Worm (Caenorhabditis elegans) whole organism, L4 larva: ENCODE results near the gene glb-27.

ENCODE experiments used
- F26F4.8 ChIP-seq: fragments of 200-800 bp; sonication (Bioruptor generic); conservative IDR thresholded peaks from 2 replicates; pipeline ENCODE4 v1.3.6; 2022; ENCODE audit warnings: missing genetic modification characterization, missing compliant biosample characterization
- F37D6.2 ChIP-seq: sonication (generic microtip); optimal IDR thresholded peaks from 2 replicates; lab custom pipeline; 2016; ENCODE audit warnings: mild to moderate bottlenecking, missing genetic modification characterization, missing compliant biosample characterization
- F49E8.2 ChIP-seq: sonication (generic microtip); optimal IDR thresholded peaks from 2 replicates; lab custom pipeline; 2016; ENCODE audit warnings: missing compliant biosample characterization, mild to moderate bottlenecking, missing genetic modification characterization, borderline replicate concordance
- T20F7.1 ChIP-seq: fragments of 200-800 bp; sonication (Bioruptor generic); optimal IDR thresholded peaks from 2 replicates; lab custom pipeline; 2018; ENCODE audit warnings: mild to moderate bottlenecking, missing genetic modification characterization, missing compliant biosample characterization
- Y105C5A.15 ChIP-seq: fragments of 200-800 bp; sonication (Bioruptor generic); IDR thresholded peaks from 2 replicates; pipeline ENCODE4 v1.3.6; 2022; ENCODE audit warnings: missing genetic modification characterization, missing compliant biosample characterization
- Y48G9A.11 ChIP-seq: fragments of 200-800 bp; sonication (Bioruptor generic); IDR thresholded peaks from 2 replicates; pipeline ENCODE4 v1.3.6; 2022; ENCODE audit warnings: missing genetic modification reagents, missing genetic modification characterization, missing compliant biosample characterization
- Y5F2A.4 ChIP-seq: fragments of 200-800 bp; sonication (Bioruptor generic); optimal IDR thresholded peaks from 2 replicates; lab custom pipeline; 2018; ENCODE audit warnings: mild to moderate bottlenecking, missing genetic modification characterization, missing compliant biosample characterization
- Y75B8A.6 ChIP-seq: fragments of 200-800 bp; sonication (Bioruptor generic); IDR thresholded peaks from 2 replicates; pipeline ENCODE4 v1.3.6; 2022; ENCODE audit warnings: missing genetic modification reagents, missing genetic modification characterization, missing compliant biosample characterization
- ama-1 ChIP-seq: fragments of 150-350 bp; optimal IDR thresholded peaks from 2 replicates; lab custom pipeline; 2014; ENCODE audit warnings: inconsistent platforms, mixed read lengths
- attf-4 ChIP-seq: sonication (generic microtip); optimal IDR thresholded peaks from 3 replicates; lab custom pipeline; 2017; ENCODE audit warnings: missing biosample characterization, missing genetic modification characterization
- ceh-32 ChIP-seq: sonication (generic microtip); optimal IDR thresholded peaks from 2 replicates; lab custom pipeline; 2016; ENCODE audit warnings: mild to moderate bottlenecking, missing genetic modification characterization, missing compliant biosample characterization; ENCODE audit not compliant: poor library complexity
- ceh-44 ChIP-seq: fragments of 200-800 bp; sonication (Bioruptor generic); IDR thresholded peaks from 2 replicates; pipeline ENCODE4 v1.3.6; 2022; ENCODE audit warnings: missing genetic modification reagents, missing genetic modification characterization, missing compliant biosample characterization
- ctbp-1 ChIP-seq: fragments of 200-800 bp; sonication (Bioruptor generic); IDR thresholded peaks from 2 replicates; pipeline ENCODE4 v1.3.6; 2022; ENCODE audit warnings: missing genetic modification reagents, missing genetic modification characterization, missing compliant biosample characterization
- daf-19 ChIP-seq: fragments of 200-800 bp; sonication (Bioruptor generic); conservative IDR thresholded peaks from 2 replicates; pipeline ENCODE4 v1.3.6; 2022; ENCODE audit warnings: missing genetic modification characterization, missing compliant biosample characterization
- dmd-6 ChIP-seq: fragments of 200-800 bp; sonication (Bioruptor generic); IDR thresholded peaks from 2 replicates; pipeline ENCODE4 v1.3.6; 2022; ENCODE audit warnings: missing genetic modification reagents, missing genetic modification characterization, missing compliant biosample characterization
- dmd-8 ChIP-seq: fragments of 200-800 bp; sonication (Bioruptor generic); IDR thresholded peaks from 2 replicates; pipeline ENCODE4 v1.3.6; 2022; ENCODE audit warnings: missing genetic modification characterization, missing compliant biosample characterization
- dpl-1 ChIP-seq: fragments of 150-350 bp; optimal IDR thresholded peaks from 2 replicates; lab custom pipeline; 2014; ENCODE audit warnings: missing biosample characterization, missing genetic modification reagents, missing genetic modification characterization
- dve-1 ChIP-seq: sonication (generic microtip); optimal IDR thresholded peaks from 2 replicates; lab custom pipeline; 2017; ENCODE audit warnings: antibody characterized with exemption, mild to moderate bottlenecking, missing genetic modification characterization, missing compliant biosample characterization; ENCODE audit not compliant: insufficient read depth
- egl-27 ChIP-seq: sonication (generic microtip); optimal IDR thresholded peaks from 3 replicates; lab custom pipeline; 2017; ENCODE audit warnings: missing biosample characterization, missing genetic modification reagents, missing genetic modification characterization
- fkh-10 ChIP-seq: fragments of 150-350 bp; optimal IDR thresholded peaks from 2 replicates; lab custom pipeline; 2014; ENCODE audit warnings: missing biosample characterization, missing genetic modification reagents, missing genetic modification characterization
- hif-1 ChIP-seq, 2 experiments: sonication (generic microtip); optimal IDR thresholded peaks; 2 replicates each; lab custom pipeline; 2016 to 2017; ENCODE audit warnings: missing compliant biosample characterization in 2 of 2, missing genetic modification characterization in 2 of 2, missing genetic modification reagents in 2 of 2, missing genotype in 2 of 2, mild to moderate bottlenecking in 1 of 2
- lim-7 ChIP-seq: fragments of 200-800 bp; sonication (Bioruptor generic); IDR thresholded peaks from 2 replicates; pipeline ENCODE4 v1.3.6; 2022; ENCODE audit warnings: missing genetic modification characterization, missing compliant biosample characterization
- lin-1 ChIP-seq: fragments of 200-800 bp; sonication (Bioruptor generic); IDR thresholded peaks from 2 replicates; pipeline ENCODE4 v1.3.6; 2022; ENCODE audit warnings: missing genetic modification reagents, missing genetic modification characterization, missing compliant biosample characterization
- lin-38 ChIP-seq: fragments of 200-800 bp; sonication (Bioruptor generic); IDR thresholded peaks from 2 replicates; pipeline ENCODE4 v1.3.6; 2022; ENCODE audit warnings: missing genetic modification reagents, missing genetic modification characterization, missing compliant biosample characterization
- lin-39 ChIP-seq: fragments of 150-350 bp; optimal IDR thresholded peaks from 2 replicates; lab custom pipeline; 2014; ENCODE audit warnings: missing biosample characterization, missing genetic modification reagents, missing genetic modification characterization
- madf-5 ChIP-seq, 2 experiments: fragments of 200-800 bp; sonication (Bioruptor generic); IDR thresholded peaks; 2 replicates each; pipeline ENCODE4 v1.3.6; 2022; ENCODE audit warnings: missing compliant biosample characterization in 2 of 2, missing genetic modification characterization in 2 of 2
- mdt-29 ChIP-seq: fragments of 200-800 bp; sonication (Bioruptor generic); IDR thresholded peaks from 2 replicates; pipeline ENCODE4 v1.3.6; 2022; ENCODE audit warnings: missing genetic modification reagents, missing genetic modification characterization, missing compliant biosample characterization
- mes-2 ChIP-seq: sonication (generic microtip); optimal IDR thresholded peaks from 2 replicates; lab custom pipeline; 2016; ENCODE audit warnings: missing genotype, mild to moderate bottlenecking, missing genetic modification characterization, missing compliant biosample characterization; ENCODE audit not compliant: poor library complexity, severe bottlenecking
- mxl-3 ChIP-seq: fragments of 200-800 bp; sonication (Bioruptor generic); optimal IDR thresholded peaks from 2 replicates; lab custom pipeline; 2018; ENCODE audit warnings: mild to moderate bottlenecking, missing genetic modification characterization, missing compliant biosample characterization
- nhr-10 ChIP-seq: fragments of 150-350 bp; optimal IDR thresholded peaks from 2 replicates; lab custom pipeline; 2014; ENCODE audit warnings: missing biosample characterization, missing genetic modification characterization
- nhr-237 ChIP-seq: sonication (generic microtip); optimal IDR thresholded peaks from 2 replicates; lab custom pipeline; 2017; ENCODE audit warnings: missing biosample characterization, missing genetic modification characterization
- nhr-25 ChIP-seq: sonication (generic microtip); optimal IDR thresholded peaks from 2 replicates; lab custom pipeline; 2017; ENCODE audit warnings: missing genetic modification characterization, mild to moderate bottlenecking, missing compliant biosample characterization, antibody characterized with exemption, moderate library complexity, borderline replicate concordance; ENCODE audit not compliant: insufficient read depth
- nhr-48 ChIP-seq: sonication (generic microtip); optimal IDR thresholded peaks from 2 replicates; lab custom pipeline; 2016; ENCODE audit warnings: mild to moderate bottlenecking, missing genetic modification characterization, missing compliant biosample characterization
- pha-4 ChIP-seq, 2 experiments: fragments of 150-350 bp in 1 of 2; fragments of 200-800 bp in 1 of 2; sonication (Bioruptor generic) in 1 of 2; IDR thresholded peaks in 1 of 2; optimal IDR thresholded peaks in 1 of 2; 2 replicates each; pipeline versions ENCODE4 v1.3.6 to Lab custom; 2014 to 2022; ENCODE audit warnings: missing genetic modification characterization in 2 of 2, missing genetic modification reagents in 2 of 2, missing biosample characterization in 1 of 2, missing compliant biosample characterization in 1 of 2
- pqm-1 ChIP-seq: sonication (generic microtip); optimal IDR thresholded peaks from 2 replicates; lab custom pipeline; 2017; ENCODE audit warnings: missing biosample characterization, missing genetic modification characterization
- rbr-2 ChIP-seq: sonication (generic microtip); optimal IDR thresholded peaks from 2 replicates; lab custom pipeline; 2016; ENCODE audit warnings: missing genotype, missing genetic modification characterization, missing compliant biosample characterization
- saeg-2 ChIP-seq: fragments of 200-800 bp; sonication (Bioruptor generic); IDR thresholded peaks from 2 replicates; pipeline ENCODE4 v1.3.6; 2022; ENCODE audit warnings: missing genetic modification reagents, missing genetic modification characterization, missing compliant biosample characterization
- sdz-12 ChIP-seq: fragments of 200-800 bp; sonication (Bioruptor generic); optimal IDR thresholded peaks from 2 replicates; lab custom pipeline; 2018; ENCODE audit warnings: mild to moderate bottlenecking, missing genetic modification characterization, missing compliant biosample characterization
- snpc-1.2 ChIP-seq: fragments of 200-800 bp; sonication (Bioruptor generic); IDR thresholded peaks from 2 replicates; pipeline ENCODE4 v1.3.6; 2022; ENCODE audit warnings: missing genetic modification reagents, missing genetic modification characterization, missing compliant biosample characterization
- spr-3 ChIP-seq: fragments of 200-800 bp; sonication (Bioruptor generic); optimal IDR thresholded peaks from 2 replicates; lab custom pipeline; 2018; ENCODE audit warnings: mild to moderate bottlenecking, missing genetic modification characterization, missing compliant biosample characterization
- tag-97 ChIP-seq: fragments of 200-800 bp; sonication (Bioruptor generic); IDR thresholded peaks from 2 replicates; pipeline ENCODE4 v1.3.6; 2022; ENCODE audit warnings: missing genetic modification characterization, missing compliant biosample characterization
- unc-130 ChIP-seq: sonication (generic microtip); optimal IDR thresholded peaks from 2 replicates; lab custom pipeline; 2016; ENCODE audit warnings: missing genetic modification reagents, missing genetic modification characterization, missing compliant biosample characterization
- unc-62 ChIP-seq, 3 experiments: fragments of 150-350 bp in 1 of 3; sonication (generic microtip); optimal IDR thresholded peaks in 2 of 3; peaks in 1 of 3; 1 replicate in 1 of 3; 2 replicates in 2 of 3; lab custom pipeline; 2014 to 2017; ENCODE audit warnings: missing biosample characterization in 3 of 3, missing genetic modification characterization in 3 of 3, missing genetic modification reagents in 3 of 3, missing genotype in 1 of 3
- vab-7 ChIP-seq: fragments of 200-800 bp; sonication (Bioruptor generic); IDR thresholded peaks from 2 replicates; pipeline ENCODE4 v1.3.6; 2022; ENCODE audit warnings: missing genetic modification reagents, missing genetic modification characterization, missing compliant biosample characterization
- ztf-7 ChIP-seq: fragments of 150-350 bp; optimal IDR thresholded peaks from 2 replicates; lab custom pipeline; 2014; ENCODE audit warnings: missing biosample characterization, missing genetic modification characterization

Gene glb-27

ce11 chrII:8556166-8556565 is at the start of gene glb-27:
Gene glb-27 (minus strand): TSS chrII:8556266.
- TF ChIP-seq hif-1 (tag; optimal IDR thresholded peaks at IDR 0.05; lab: Kevin White, UChicago) (no peak), dmd-6 (GFP tag; lab: Robert Waterston, UW) (no peak), rbr-2 (tag; lab: Kevin White, UChicago) (no peak), mxl-3 (no peak), ztf-7 (tag; lab: Kevin White, UChicago) (no peak), lin-39 (tag; lab: Kevin White, UChicago) (no peak), unc-130 (GFP tag; lab: Kevin White, UChicago) (no peak), saeg-2 (GFP tag; lab: Robert Waterston, UW) (no peak)

ce11 chrII:8603567-8604359 is 47.7 kb upstream of the glb-27 start, which contains the start of gene suf-1:
Gene suf-1 (plus strand): TSS chrII:8603846.
- 0 out of 2 replicates have a peak, but pooled peaks have one; percentile 24 for TF ChIP-seq Y105C5A.15 (GFP tag; lab: Robert Waterston, UW)
- no peak for TF ChIP-seq nhr-10 (tag; lab: Kevin White, UChicago)
- no peak for TF ChIP-seq lim-7 (GFP tag; lab: Robert Waterston, UW)
- peak; percentile 64; the same call in 1 of the 2 replicates for TF ChIP-seq Y48G9A.11 (GFP tag; lab: Robert Waterston, UW)
- peak; percentile 69 for TF ChIP-seq mes-2 (tag; lab: Kevin White, UChicago)
- TF ChIP-seq nhr-48 (tag; lab: Kevin White, UChicago) = no peak
- TF ChIP-seq lin-38 (GFP tag; lab: Robert Waterston, UW) = peak; percentile 80
- no peak for TF ChIP-seq egl-27 (tag; lab: Kevin White, UChicago)
- peak; percentile 72 for TF ChIP-seq attf-4 (tag; lab: Kevin White, UChicago)
- TF ChIP-seq Y5F2A.4 = peak; percentile 21
- TF ChIP-seq dve-1 (tag; lab: Kevin White, UChicago) = no peak
- TF ChIP-seq snpc-1.2 (GFP tag; lab: Robert Waterston, UW) = peak; percentile 72
- TF ChIP-seq dmd-8 (GFP tag; lab: Robert Waterston, UW) = peak; percentile 56; the same call in 1 of the 2 replicates
- TF ChIP-seq sdz-12 (GFP tag; lab: Kevin White, UChicago) = no peak
- 0 out of 2 replicates have a peak, but pooled peaks have one; percentile 52 for TF ChIP-seq mdt-29 (GFP tag; lab: Robert Waterston, UW)
- no peak for TF ChIP-seq pqm-1 (tag; lab: Kevin White, UChicago)
- peak; percentile 22; the same call in 1 of the 2 replicates for TF ChIP-seq lin-1 (GFP tag; lab: Robert Waterston, UW)
- TF ChIP-seq spr-3 = peak; percentile 46
- TF ChIP-seq T20F7.1 (GFP tag; lab: Kevin White, UChicago) = no peak
- peak; percentile 57 for TF ChIP-seq nhr-25
- TF ChIP-seq nhr-237 (tag; lab: Kevin White, UChicago) = no peak
- TF ChIP-seq fkh-10 (GFP tag; lab: Kevin White, UChicago) = no peak
- peak; percentile 36 for TF ChIP-seq ama-1 (lab: Kevin White, UChicago)
- 0 out of 2 replicates have a peak, but pooled peaks have one; percentile 23 for TF ChIP-seq Y75B8A.6 (GFP tag; lab: Robert Waterston, UW)
- TF ChIP-seq vab-7 (GFP tag; lab: Robert Waterston, UW) = 0 out of 2 replicates have a peak, but pooled peaks have one; percentile 13
- TF ChIP-seq F26F4.8 (GFP tag; lab: Robert Waterston, UW) = no peak
- peak; percentile 46; the same call in 1 of the 2 replicates for TF ChIP-seq pha-4 (GFP tag; IDR thresholded peaks at IDR 0.05; lab: Robert Waterston, UW)
- TF ChIP-seq pha-4 (tag; optimal IDR thresholded peaks at IDR 0.05; lab: Kevin White, UChicago) = no peak
- TF ChIP-seq ceh-32 (tag; lab: Kevin White, UChicago) = no peak
- TF ChIP-seq tag-97 = no peak
- peak; percentile 30 for TF ChIP-seq dpl-1 (GFP tag; lab: Kevin White, UChicago)
- peak; percentile 92 for TF ChIP-seq F49E8.2 (tag; lab: Kevin White, UChicago)
- TF ChIP-seq madf-5 (GFP tag; IDR thresholded peaks at IDR 0.05; lab: Robert Waterston, UW) = 0 out of 4 replicates have a peak, but pooled peaks of 1 of the 2 experiments have one; percentile 3
- peak in 1 of 2 experiments; percentile 60 for TF ChIP-seq unc-62 (GFP tag; optimal IDR thresholded peaks at IDR 0.05 in 1 of 2; lab: Kevin White, UChicago)
- no peak for TF ChIP-seq unc-62 (tag; optimal IDR thresholded peaks at IDR 0.05; lab: Kevin White, UChicago)
- TF ChIP-seq ceh-44 = no peak
- TF ChIP-seq F37D6.2 (tag; lab: Kevin White, UChicago) = no peak
- peak; percentile 36; the same call in 1 of the 2 replicates for TF ChIP-seq ctbp-1 (GFP tag; lab: Robert Waterston, UW)
- 0 out of 2 replicates have a peak, but pooled peaks have one; percentile 49 for TF ChIP-seq daf-19 (GFP tag; lab: Robert Waterston, UW)
- peak; percentile 57 for TF ChIP-seq unc-130 (GFP tag; lab: Kevin White, UChicago)
